Worm (Caenorhabditis elegans) whole organism, late embryonic: ENCODE measurements around the gene C09G9.1.

Source experiments
- C08G9.2 ChIP-seq: sonication (generic microtip); optimal IDR thresholded peaks from 2 replicates; lab custom pipeline; 2016; ENCODE audit warnings: mild to moderate bottlenecking, missing genetic modification characterization, moderate library complexity, missing compliant biosample characterization
- C38D4.7 ChIP-seq: fragments of 200-800 bp; sonication (Bioruptor generic); optimal IDR thresholded peaks from 2 replicates; lab custom pipeline; 2018; ENCODE audit warnings: mild to moderate bottlenecking, missing genetic modification characterization, moderate library complexity, missing compliant biosample characterization
- K02D7.2 ChIP-seq: sonication (generic microtip); optimal IDR thresholded peaks from 2 replicates; lab custom pipeline; 2017; ENCODE audit warnings: mild to moderate bottlenecking, missing genetic modification characterization, missing compliant biosample characterization
- K09A11.1 ChIP-seq: sonication (generic microtip); optimal IDR thresholded peaks from 2 replicates; lab custom pipeline; 2017; ENCODE audit warnings: antibody characterized with exemption, mild to moderate bottlenecking, missing genetic modification characterization, missing compliant biosample characterization; ENCODE audit not compliant: insufficient read depth
- Y22D7AL.16 ChIP-seq: sonication (generic microtip); optimal IDR thresholded peaks from 2 replicates; lab custom pipeline; 2016; ENCODE audit warnings: missing genetic modification characterization, missing compliant biosample characterization
- ama-1 ChIP-seq: fragments of 150-350 bp; optimal IDR thresholded peaks from 2 replicates; lab custom pipeline; 2014
- ceh-19 ChIP-seq: fragments of 200-800 bp; sonication (Bioruptor generic); optimal IDR thresholded peaks from 2 replicates; lab custom pipeline; 2018; ENCODE audit warnings: mild to moderate bottlenecking, missing genetic modification characterization, missing compliant biosample characterization
- ceh-2 ChIP-seq: sonication (generic microtip); optimal IDR thresholded peaks from 2 replicates; lab custom pipeline; 2016; ENCODE audit warnings: missing genotype, missing genetic modification characterization, missing compliant biosample characterization
- ceh-22 ChIP-seq: sonication (generic microtip); optimal IDR thresholded peaks from 2 replicates; lab custom pipeline; 2017; ENCODE audit warnings: missing biosample characterization, missing genetic modification characterization
- ceh-24 ChIP-seq: sonication (generic microtip); optimal IDR thresholded peaks from 2 replicates; lab custom pipeline; 2016; ENCODE audit warnings: mild to moderate bottlenecking, missing genetic modification characterization, missing compliant biosample characterization
- ceh-30 ChIP-seq: fragments of 150-350 bp; optimal IDR thresholded peaks from 2 replicates; lab custom pipeline; 2014; ENCODE audit warnings: missing biosample characterization, missing genetic modification characterization
- ceh-31 ChIP-seq: sonication (generic microtip); optimal IDR thresholded peaks from 2 replicates; lab custom pipeline; 2016; ENCODE audit warnings: missing genetic modification characterization, missing compliant biosample characterization
- ceh-34 ChIP-seq: sonication (generic microtip); optimal IDR thresholded peaks from 2 replicates; lab custom pipeline; 2016; ENCODE audit warnings: mild to moderate bottlenecking, missing genetic modification characterization, missing compliant biosample characterization
- ceh-6 ChIP-seq: fragments of 200-800 bp; sonication (Bioruptor generic); optimal IDR thresholded peaks from 2 replicates; lab custom pipeline; 2018; ENCODE audit warnings: mild to moderate bottlenecking, missing genetic modification characterization, missing compliant biosample characterization
- dmd-4 ChIP-seq: sonication (generic microtip); optimal IDR thresholded peaks from 2 replicates; lab custom pipeline; 2016; ENCODE audit warnings: borderline replicate concordance, missing genetic modification characterization, missing compliant biosample characterization
- dve-1 ChIP-seq: sonication (generic microtip); optimal IDR thresholded peaks from 2 replicates; lab custom pipeline; 2017; ENCODE audit warnings: antibody characterized with exemption, mild to moderate bottlenecking, missing genetic modification characterization, missing compliant biosample characterization
- elt-2 ChIP-seq: sonication (generic microtip); optimal IDR thresholded peaks from 2 replicates; lab custom pipeline; 2016; ENCODE audit warnings: missing genetic modification reagents, missing genetic modification characterization, missing compliant biosample characterization
- fax-1 ChIP-seq: sonication (generic microtip); optimal IDR thresholded peaks from 2 replicates; lab custom pipeline; 2016; ENCODE audit warnings: missing genotype, missing genetic modification characterization, missing compliant biosample characterization
- hlh-30 ChIP-seq: sonication (generic microtip); optimal IDR thresholded peaks from 2 replicates; lab custom pipeline; 2017; ENCODE audit warnings: antibody characterized with exemption, missing genetic modification characterization, missing compliant biosample characterization; ENCODE audit not compliant: insufficient read depth
- hlh-6 ChIP-seq: sonication (generic microtip); optimal IDR thresholded peaks from 2 replicates; lab custom pipeline; 2016; ENCODE audit warnings: missing genotype, missing genetic modification characterization, missing compliant biosample characterization
- madf-2 ChIP-seq: sonication (generic microtip); optimal IDR thresholded peaks from 2 replicates; lab custom pipeline; 2017; ENCODE audit warnings: missing genetic modification characterization, missing compliant biosample characterization
- mec-3 ChIP-seq: sonication (generic microtip); optimal IDR thresholded peaks from 2 replicates; lab custom pipeline; 2016; ENCODE audit warnings: borderline replicate concordance, missing genetic modification characterization, missing compliant biosample characterization
- nfya-1 ChIP-seq: sonication (generic microtip); optimal IDR thresholded peaks from 2 replicates; lab custom pipeline; 2017; ENCODE audit warnings: missing genetic modification characterization, mild to moderate bottlenecking, missing compliant biosample characterization, antibody characterized with exemption, moderate library complexity
- nhr-11 ChIP-seq: fragments of 150-350 bp; optimal IDR thresholded peaks from 2 replicates; lab custom pipeline; 2014; ENCODE audit warnings: missing biosample characterization, missing genetic modification characterization
- nhr-232 ChIP-seq: sonication (generic microtip); optimal IDR thresholded peaks from 2 replicates; lab custom pipeline; 2016; ENCODE audit warnings: missing genetic modification characterization, missing compliant biosample characterization
- odd-2 ChIP-seq: sonication (generic microtip); optimal IDR thresholded peaks from 2 replicates; lab custom pipeline; 2017; ENCODE audit warnings: antibody characterized with exemption, mild to moderate bottlenecking, missing genetic modification characterization, missing compliant biosample characterization
- pag-3 ChIP-seq: sonication (generic microtip); optimal IDR thresholded peaks from 2 replicates; lab custom pipeline; 2016; ENCODE audit warnings: missing compliant biosample characterization, missing genetic modification characterization, borderline replicate concordance
- pat-9 ChIP-seq: fragments of 200-800 bp; sonication (Bioruptor generic); optimal IDR thresholded peaks from 2 replicates; lab custom pipeline; 2018; ENCODE audit warnings: mild to moderate bottlenecking, missing genetic modification characterization, moderate library complexity, missing compliant biosample characterization
- pax-1 ChIP-seq: fragments of 150-350 bp; optimal IDR thresholded peaks from 2 replicates; lab custom pipeline; 2014; ENCODE audit warnings: missing biosample characterization, missing genetic modification characterization
- pha-4 ChIP-seq: fragments of 150-350 bp; optimal IDR thresholded peaks from 2 replicates; lab custom pipeline; 2018; ENCODE audit warnings: missing biosample characterization, missing genetic modification reagents, missing genetic modification characterization
- pqm-1 ChIP-seq: sonication (generic microtip); optimal IDR thresholded peaks from 2 replicates; lab custom pipeline; 2016; ENCODE audit warnings: missing genetic modification characterization, missing compliant biosample characterization
- pros-1 ChIP-seq: fragments of 150-350 bp; optimal IDR thresholded peaks from 2 replicates; lab custom pipeline; 2014; ENCODE audit warnings: missing biosample characterization, missing genetic modification reagents, missing genetic modification characterization
- rnt-1 ChIP-seq: sonication (generic microtip); optimal IDR thresholded peaks from 2 replicates; lab custom pipeline; 2016; ENCODE audit warnings: missing genetic modification characterization, missing compliant biosample characterization
- sox-2 ChIP-seq: fragments of 200-800 bp; sonication (Bioruptor generic); IDR thresholded peaks from 2 replicates; pipeline ENCODE4 v1.3.6; 2022; ENCODE audit warnings: missing genetic modification reagents, missing genetic modification characterization, missing compliant biosample characterization
- sox-4 ChIP-seq: sonication (generic microtip); optimal IDR thresholded peaks from 2 replicates; lab custom pipeline; 2017; ENCODE audit warnings: mild to moderate bottlenecking, missing genetic modification characterization, inconsistent platforms, missing compliant biosample characterization
- tbx-2 ChIP-seq: sonication (generic microtip); optimal IDR thresholded peaks from 2 replicates; lab custom pipeline; 2016; ENCODE audit warnings: missing genetic modification characterization, missing compliant biosample characterization
- ttx-3 ChIP-seq: sonication (generic microtip); optimal IDR thresholded peaks from 2 replicates; lab custom pipeline; 2016; ENCODE audit warnings: missing genetic modification reagents, missing genetic modification characterization, missing compliant biosample characterization
- unc-3 ChIP-seq, 2 experiments: fragments of 200-800 bp in 1 of 2; sonication (Bioruptor generic) in 1 of 2; sonication (generic microtip) in 1 of 2; conservative IDR thresholded peaks in 1 of 2; optimal IDR thresholded peaks in 1 of 2; 2 replicates each; pipeline versions ENCODE4 v1.3.6 to Lab custom; 2016 to 2022; ENCODE audit warnings: missing compliant biosample characterization in 2 of 2, missing genetic modification characterization in 2 of 2, missing genetic modification reagents in 1 of 2
- unc-42 ChIP-seq: sonication (generic microtip); optimal IDR thresholded peaks from 2 replicates; lab custom pipeline; 2016; ENCODE audit warnings: missing genotype, missing genetic modification characterization, missing compliant biosample characterization
- unc-55 ChIP-seq: sonication (generic microtip); optimal IDR thresholded peaks from 2 replicates; lab custom pipeline; 2017; ENCODE audit warnings: missing biosample characterization, missing genetic modification reagents, missing genetic modification characterization
- unc-86 ChIP-seq: sonication (generic microtip); optimal IDR thresholded peaks from 2 replicates; lab custom pipeline; 2016; ENCODE audit warnings: missing genetic modification characterization, missing compliant biosample characterization
- zip-5 ChIP-seq: sonication (generic microtip); optimal IDR thresholded peaks from 2 replicates; lab custom pipeline; 2016; ENCODE audit warnings: missing genetic modification characterization, missing compliant biosample characterization
- ztf-16 ChIP-seq: sonication (generic microtip); optimal IDR thresholded peaks from 2 replicates; lab custom pipeline; 2017; ENCODE audit warnings: missing genetic modification characterization, missing compliant biosample characterization

The C09G9.1 gene

ce11 chrIV:8906164-8906563, 40.9 kb upstream of the C09G9.1 start, which contains the start of gene C27B7.6:
Gene C27B7.6, minus strand, starts transcription at chrIV:8906345.
- no peak for TF ChIP-seq madf-2
- TF ChIP-seq sox-2 (GFP tag; lab: Robert Waterston, UW) = no peak
- no peak for TF ChIP-seq ceh-30 (tag; lab: Kevin White, UChicago)
- TF ChIP-seq zip-5 (tag; lab: Kevin White, UChicago) = no peak
- no peak for TF ChIP-seq sox-4 (tag; lab: Kevin White, UChicago)
- no peak for TF ChIP-seq ceh-22 (tag; lab: Kevin White, UChicago)
- no peak for TF ChIP-seq K09A11.1
- TF ChIP-seq unc-55 = peak; percentile 69

DNA sequence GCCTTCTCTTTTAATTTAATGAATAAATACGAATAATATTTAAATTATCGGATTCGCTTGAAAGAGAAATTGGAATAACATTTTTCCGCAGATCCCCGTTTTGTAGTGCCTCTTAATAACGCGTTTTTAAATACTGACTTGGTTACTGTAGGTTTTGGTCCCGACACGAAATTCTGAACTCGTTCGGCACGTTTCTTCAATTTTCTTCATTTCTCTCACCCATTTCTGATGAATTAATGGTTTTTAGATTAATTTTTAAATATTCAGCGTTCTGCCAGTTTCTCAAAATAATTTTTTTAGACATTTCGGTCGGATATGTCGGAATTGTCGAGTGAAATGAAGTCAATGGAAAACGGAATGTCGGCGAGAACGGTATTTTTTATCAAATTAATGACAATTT, 36.1 kb upstream of the C09G9.1 start, which contains the start of gene C27B7.5:
TSS of gene C27B7.5 (plus strand) at position 301 of the 400 bp plus-strand sequence.
- TF ChIP-seq ceh-30 (tag; lab: Kevin White, UChicago) (no peak), elt-2 (tag; lab: Kevin White, UChicago) (no peak), Y22D7AL.16 (tag; lab: Kevin White, UChicago) (no peak), fax-1 (no peak), ceh-2 (no peak), pat-9 (no peak), ceh-34 (tag; lab: Kevin White, UChicago) (no peak), pag-3 (tag; lab: Kevin White, UChicago) (no peak), ztf-16 (tag; lab: Kevin White, UChicago) (no peak), nhr-11 (no peak), ttx-3 (tag; lab: Kevin White, UChicago) (no peak), K02D7.2 (tag; lab: Kevin White, UChicago) (no peak)

DNA sequence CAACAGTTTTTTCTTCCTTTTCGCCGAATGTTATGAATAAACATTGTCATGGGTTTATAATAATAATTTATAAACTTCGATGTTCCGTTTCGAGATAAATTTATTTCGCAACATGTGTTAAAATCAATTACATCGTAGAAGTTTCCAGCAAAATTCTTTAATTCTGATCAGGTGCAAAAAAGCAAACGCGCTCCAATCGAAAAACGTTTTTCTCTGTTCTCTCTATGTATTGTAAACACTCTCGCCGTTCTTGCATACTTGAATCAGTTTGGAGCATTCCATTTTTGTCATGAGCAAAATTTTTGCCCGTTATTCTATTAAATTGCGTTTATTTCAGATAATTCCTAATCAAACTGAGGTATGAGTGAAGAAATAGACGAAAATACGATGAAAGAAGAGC, 28.5 kb upstream of the C09G9.1 start, which contains the start of gene rad-54.L2:
TSS of gene rad-54.L2 (plus strand) at position 332 of the 400 bp plus-strand sequence.
- TF ChIP-seq ceh-31 (tag; lab: Kevin White, UChicago) = peak; percentile 40
- TF ChIP-seq ceh-6 (GFP tag; lab: Kevin White, UChicago) = no peak
- no peak for TF ChIP-seq unc-42 (tag; lab: Kevin White, UChicago)
- no peak for TF ChIP-seq pqm-1 (tag; lab: Kevin White, UChicago)
- no peak for TF ChIP-seq nhr-11
- no peak for TF ChIP-seq ceh-19 (GFP tag; lab: Kevin White, UChicago)
- no peak for TF ChIP-seq ceh-24 (tag; lab: Kevin White, UChicago)
- no peak for TF ChIP-seq pat-9
- no peak for TF ChIP-seq dmd-4 (tag; lab: Kevin White, UChicago)
- TF ChIP-seq pax-1 (tag; lab: Kevin White, UChicago) = peak; percentile 46
- TF ChIP-seq ama-1 (lab: Kevin White, UChicago) = no peak
- no peak for TF ChIP-seq ttx-3 (tag; lab: Kevin White, UChicago)
- peak; percentile 55 for TF ChIP-seq hlh-30 (tag; lab: Kevin White, UChicago)
- no peak for TF ChIP-seq unc-86 (tag; lab: Kevin White, UChicago)
- TF ChIP-seq dve-1 (tag; lab: Kevin White, UChicago) = no peak
- TF ChIP-seq unc-55 = peak; percentile 62
- TF ChIP-seq nhr-232 = no peak
- TF ChIP-seq nfya-1 = peak; percentile 0

DNA sequence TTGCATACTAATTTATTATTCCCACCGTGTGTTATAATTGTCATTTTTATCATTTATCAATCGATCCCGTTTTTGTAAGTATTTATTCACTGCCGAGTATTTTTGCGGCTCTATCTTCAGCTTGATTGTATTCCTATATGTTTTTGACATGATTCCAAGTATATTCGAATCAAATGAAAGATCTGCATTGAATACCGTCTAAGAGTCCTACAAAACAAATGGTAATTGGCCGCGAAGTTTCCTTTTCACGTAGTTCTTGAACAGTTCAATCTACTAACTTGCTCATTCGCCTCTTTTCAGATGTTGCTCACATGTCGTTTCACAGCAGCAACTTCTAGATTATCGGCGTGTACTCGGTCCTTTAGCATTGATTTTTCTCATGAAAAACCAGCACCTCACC, 27.3 kb upstream of the C09G9.1 start, which contains the start of gene C27B7.2:
TSS of gene C27B7.2 (plus strand) at position 301 of the 400 bp plus-strand sequence.
- TF ChIP-seq elt-2 (tag; lab: Kevin White, UChicago) = no peak
- TF ChIP-seq unc-42 (tag; lab: Kevin White, UChicago) = no peak
- TF ChIP-seq pros-1 (tag; lab: Kevin White, UChicago) = no peak
- no peak for TF ChIP-seq C08G9.2 (tag; lab: Kevin White, UChicago)
- no peak for TF ChIP-seq odd-2 (tag; lab: Kevin White, UChicago)
- no peak for TF ChIP-seq C38D4.7 (GFP tag; lab: Kevin White, UChicago)
- no peak for TF ChIP-seq unc-55
- TF ChIP-seq Y22D7AL.16 (tag; lab: Kevin White, UChicago) = no peak
- TF ChIP-seq mec-3 (tag; lab: Kevin White, UChicago) = no peak
- no peak for TF ChIP-seq ceh-24 (tag; lab: Kevin White, UChicago)
- TF ChIP-seq tbx-2 (tag; lab: Kevin White, UChicago) = no peak
- TF ChIP-seq hlh-6 (tag; lab: Kevin White, UChicago) = no peak
- TF ChIP-seq rnt-1 (tag; lab: Kevin White, UChicago) = no peak
- TF ChIP-seq pag-3 (tag; lab: Kevin White, UChicago) = no peak
- no peak for TF ChIP-seq dve-1 (tag; lab: Kevin White, UChicago)
- no peak for TF ChIP-seq unc-3 (GFP tag; conservative IDR thresholded peaks at IDR 0.05; lab: Robert Waterston, UW)
- TF ChIP-seq unc-3 (tag; optimal IDR thresholded peaks at IDR 0.05; lab: Kevin White, UChicago) = no peak
- no peak for TF ChIP-seq pha-4
